Fruit fly (Drosophila melanogaster): Measurements from ENCODE around the gene CG13738.
A peak's percentile ranks its signal among the peaks of the same experiment; 100 is the strongest.

The CG13738 gene

dm6 chr3L:13973377-13974111, at the start of gene CG13738, which contains the start of gene Hsc70-1:
CG13738 (minus strand) TSS chr3L:13973477.
Hsc70-1 (plus strand) TSS chr3L:13974061.
- TF ChIP-seq CG6808 (GFP tag; optimal IDR thresholded peaks at IDR 0.05) (no peak), CG6163 (GFP tag; IDR thresholded peaks at IDR 0.05) (no peak), lz (GFP tag; optimal IDR thresholded peaks at IDR 0.05) (no peak), CG8119 (GFP tag; IDR thresholded peaks at IDR 0.05) (no peak), CG16779 (tag; optimal IDR thresholded peaks at IDR 0.05) (no peak), fd85E (GFP tag; optimal IDR thresholded peaks at IDR 0.05) (no peak), CG3032 (tag; optimal IDR thresholded peaks at IDR 0.05) (no peak), Gug (GFP tag; IDR thresholded peaks at IDR 0.05) (no peak), Hr4 (GFP tag; optimal IDR thresholded peaks at IDR 0.05) (no peak), CG32006 (GFP tag; optimal IDR thresholded peaks at IDR 0.05) (no peak), CG15336 (GFP tag; IDR thresholded peaks at IDR 0.05) (no peak), spab (GFP tag; optimal IDR thresholded peaks at IDR 0.05) (no peak), salr (GFP tag; optimal IDR thresholded peaks at IDR 0.05) (no peak), CG11902 (GFP tag; optimal IDR thresholded peaks at IDR 0.05) (no peak), CG8319 (GFP tag; optimal IDR thresholded peaks at IDR 0.05) (no peak)

- TF ChIP-seq CG6163 (GFP tag; IDR thresholded peaks at IDR 0.05): peak; percentile 84
- peak; percentile 55; the same call in 2 of the 3 replicates for TF ChIP-seq eg (GFP tag; IDR thresholded peaks at IDR 0.05)
- TF ChIP-seq CG15336 (GFP tag; IDR thresholded peaks at IDR 0.05): peak; percentile 45
- no peak for TF ChIP-seq Sox14 (GFP tag; optimal IDR thresholded peaks at IDR 0.05)
- TF ChIP-seq Hr38 (GFP tag; optimal IDR thresholded peaks at IDR 0.05): no peak
- peak; percentile 100 for TF ChIP-seq vri (GFP tag; optimal IDR thresholded peaks at IDR 0.05)
- peak; percentile 60; the same call in 2 of the 3 replicates for TF ChIP-seq CG8119 (GFP tag; IDR thresholded peaks at IDR 0.05)
Observed at dm6 chr3L:14006704-14007126, 33.4 kb upstream of the CG13738 start.

- TF ChIP-seq CG6163 (GFP tag; IDR thresholded peaks at IDR 0.05) (peak; percentile 23; the same call in 1 of the 3 replicates), fd85E (GFP tag; optimal IDR thresholded peaks at IDR 0.05) (no peak), eg (GFP tag; IDR thresholded peaks at IDR 0.05) (0 out of 3 replicates have a peak, but pooled peaks have one; percentile 6)
Observed at dm6 chr3L:14005627-14006287, 32.5 kb upstream of the CG13738 start.

- TF ChIP-seq Blimp-1 (GFP tag; optimal IDR thresholded peaks at IDR 0.05) (peak; percentile 79), eg (GFP tag; IDR thresholded peaks at IDR 0.05) (peak; percentile 99), CG16779 (tag; optimal IDR thresholded peaks at IDR 0.05) (peak; percentile 97), CG11294 (GFP tag; IDR thresholded peaks at IDR 0.05) (peak; percentile 98), Lpt (GFP tag; optimal IDR thresholded peaks at IDR 0.05) (peak; percentile 99), dac (GFP tag; optimal IDR thresholded peaks at IDR 0.05) (peak; percentile 99), CG7368 (GFP tag; optimal IDR thresholded peaks at IDR 0.05) (peak; percentile 98), CG6808 (GFP tag; optimal IDR thresholded peaks at IDR 0.05) (peak; percentile 95), CG8119 (GFP tag; IDR thresholded peaks at IDR 0.05) (peak; percentile 99), Hr39 (GFP tag; optimal IDR thresholded peaks at IDR 0.05) (peak; percentile 99), CG6163 (GFP tag; IDR thresholded peaks at IDR 0.05) (peak; percentile 99), vri (GFP tag; optimal IDR thresholded peaks at IDR 0.05) (peak; percentile 97), CG8319 (GFP tag; optimal IDR thresholded peaks at IDR 0.05) (peak; percentile 98), salr (GFP tag; optimal IDR thresholded peaks at IDR 0.05) (peak; percentile 96 to 99), Met (GFP tag; optimal IDR thresholded peaks at IDR 0.05) (peak; percentile 98), CG9139 (GFP tag; optimal IDR thresholded peaks at IDR 0.05) (peak; percentile 90), Smox (GFP tag; optimal IDR thresholded peaks at IDR 0.05) (peak; percentile 97), dsx (GFP tag; optimal IDR thresholded peaks at IDR 0.05; ENCODE audit: poor library complexity, severe bottlenecking) (peak; percentile 90), CG11762 (GFP tag; optimal IDR thresholded peaks at IDR 0.05; ENCODE audit: insufficient read depth) (peak; percentile 96), esn (GFP tag; optimal IDR thresholded peaks at IDR 0.05) (peak; percentile 99), Ets21C (GFP tag; optimal IDR thresholded peaks at IDR 0.05) (peak; percentile 97), net (GFP tag; optimal IDR thresholded peaks at IDR 0.05) (peak; percentile 99), Eip93F (GFP tag; optimal IDR thresholded peaks at IDR 0.05) (peak; percentile 94), Hr4 (GFP tag; optimal IDR thresholded peaks at IDR 0.05) (peak; percentile 99), CG10669 (GFP tag; optimal IDR thresholded peaks at IDR 0.05) (peak; percentile 98), svp (GFP tag) (peak; percentile 99), fd59A (GFP tag; optimal IDR thresholded peaks at IDR 0.05) (peak; percentile 97), ss (GFP tag; optimal IDR thresholded peaks at IDR 0.05) (peak; percentile 92 to 96), CG6276 (GFP tag; optimal IDR thresholded peaks at IDR 0.05) (peak; percentile 98), Ets96B (tag; optimal IDR thresholded peaks at IDR 0.05) (peak; percentile 98)
Observed at dm6 chr3L:14004963-14005458, 31.7 kb upstream of the CG13738 start.

All from whole organism, prepupa.